Fruit fly (Drosophila melanogaster) whole organism, prepupa: ENCODE measurements around the gene Sema1a.

Experiments
- CG11294 ChIP-seq: fragments of 200-800 bp; sonication (Bioruptor generic); IDR thresholded peaks from 2 replicates; pipeline ENCODE4 v1.3.6; 2022; ENCODE audit warnings: missing biosample characterization, missing genetic modification characterization
- CG34406 ChIP-seq: fragments of 200-800 bp; sonication (Bioruptor generic); optimal IDR thresholded peaks from 3 replicates; lab custom pipeline; 2016; ENCODE audit warnings: missing biosample characterization, missing genetic modification characterization
- Hr38 ChIP-seq: sonication (Bioruptor generic); optimal IDR thresholded peaks from 2 replicates; lab custom pipeline; 2016; ENCODE audit warnings: missing biosample characterization, missing genetic modification characterization
- Sox102F ChIP-seq: fragments of 200-800 bp; sonication (Bioruptor generic); optimal IDR thresholded peaks from 2 replicates; lab custom pipeline; 2016; ENCODE audit warnings: missing biosample characterization, mild to moderate bottlenecking, missing genetic modification characterization
- pdm3 ChIP-seq: fragments of 200-800 bp; sonication (Bioruptor generic); optimal IDR thresholded peaks from 3 replicates; lab custom pipeline; 2016; ENCODE audit warnings: missing biosample characterization, missing genetic modification characterization
- svp ChIP-seq: fragments of 200-800 bp; sonication (Bioruptor generic); peaks from one replicate; lab custom pipeline; 2016; ENCODE audit warnings: missing biosample characterization, missing genetic modification characterization

DNA sequence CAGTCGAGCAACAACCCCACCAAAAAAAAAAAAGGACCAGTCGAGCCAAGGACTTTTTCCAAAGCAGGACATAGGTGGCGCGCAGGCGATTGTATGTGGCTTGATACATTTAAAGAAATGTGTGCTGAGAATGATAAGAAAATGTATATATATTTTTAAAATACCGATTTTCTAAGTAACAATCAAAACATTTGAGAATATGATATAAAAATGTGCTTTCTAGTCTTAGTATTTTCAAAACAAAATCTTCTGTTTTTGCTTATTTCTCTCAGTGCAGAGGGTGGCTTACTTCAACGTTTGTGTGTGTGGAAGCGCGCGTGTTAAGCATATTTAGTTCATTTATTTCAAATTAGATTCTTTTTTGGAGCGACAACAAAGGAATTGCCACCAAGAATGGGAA, 60.7 kb downstream of the Sema1a start:
- TF ChIP-seq CG11294 (GFP tag; lab: Robert Waterston, UW), result no peak
- TF ChIP-seq Sox102F (GFP tag; lab: Kevin White, UChicago), result peak; percentile 9
- TF ChIP-seq svp (GFP tag; lab: Kevin White, UChicago), result peak; percentile 4
- TF ChIP-seq pdm3 (GFP tag; lab: Kevin White, UChicago), result peak; percentile 16
- no peak for TF ChIP-seq CG34406 (GFP tag; lab: Kevin White, UChicago)
- TF ChIP-seq Hr38, result no peak
